Fruit fly (Drosophila melanogaster): Measurements from ENCODE around the gene nau.

- TF ChIP-seq CG12155 (GFP tag; optimal IDR thresholded peaks at IDR 0.05) (no peak), CG12391 (tag; optimal IDR thresholded peaks at IDR 0.05) (no peak), trh (GFP tag; optimal IDR thresholded peaks at IDR 0.05) (no peak), klu (GFP tag; IDR thresholded peaks at IDR 0.05) (no peak), CG9817 (tag; optimal IDR thresholded peaks at IDR 0.05) (no peak), tna (GFP tag; IDR thresholded peaks at IDR 0.05; ENCODE audit: partially characterized antibody) (no peak), Dbx (GFP tag; IDR thresholded peaks at IDR 0.05) (no peak), fd64A (GFP tag; optimal IDR thresholded peaks at IDR 0.05) (no peak), tgo (GFP tag; IDR thresholded peaks at IDR 0.05) (no peak), CG15696 (tag; optimal IDR thresholded peaks at IDR 0.05) (no peak), CG11560 (tag; IDR thresholded peaks at IDR 0.05) (no peak), ewg (GFP tag; optimal IDR thresholded peaks at IDR 0.05) (no peak)
These were observed 49.6 kb downstream of the nau start for dm6 chr3R:23668583-23668982.
